Fruit fly (Drosophila melanogaster): ENCODE measurements around the gene CG34367.

Gene CG34367

DNA sequence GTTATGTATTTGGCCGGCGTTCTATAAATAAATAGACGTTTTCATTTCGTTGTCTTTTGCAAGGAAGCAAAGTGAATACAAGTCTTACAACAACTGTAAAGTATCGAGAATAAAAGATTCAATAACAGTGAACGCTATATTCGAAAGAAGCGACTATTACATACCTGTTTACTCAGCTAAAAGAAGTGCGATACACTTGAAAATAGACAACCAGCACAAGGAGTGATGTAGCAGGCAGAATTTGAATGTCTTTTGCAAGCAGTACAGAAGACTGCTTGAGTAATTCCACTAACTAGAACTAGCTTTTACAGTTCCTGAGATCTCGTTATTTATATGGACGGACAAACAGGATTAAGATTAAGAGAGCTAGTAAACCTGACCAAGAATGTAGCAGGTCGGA, 55.4 kb downstream of the CG34367 start (continued):
- TF ChIP-seq sr (GFP tag; IDR thresholded peaks at IDR 0.05) = no peak
- no peak for TF ChIP-seq ewg (GFP tag; optimal IDR thresholded peaks at IDR 0.05)
- no peak for TF ChIP-seq lola (GFP tag; optimal IDR thresholded peaks at IDR 0.05)
- TF ChIP-seq NfI (GFP tag; optimal IDR thresholded peaks at IDR 0.05) = peak; percentile 22
- no peak for TF ChIP-seq Lpt (GFP tag; optimal IDR thresholded peaks at IDR 0.05)
- peak; percentile 9 for TF ChIP-seq phol (tag; optimal IDR thresholded peaks at IDR 0.05)
- TF ChIP-seq cg (GFP tag; optimal IDR thresholded peaks at IDR 0.05) = no peak
- no peak for TF ChIP-seq CG10543 (GFP tag; optimal IDR thresholded peaks at IDR 0.05)
- TF ChIP-seq HLH4C (GFP tag; IDR thresholded peaks at IDR 0.05; ENCODE audit: partially characterized antibody) = peak; percentile 79
- no peak for TF ChIP-seq CG2202 (tag; optimal IDR thresholded peaks at IDR 0.05)
- no peak for TF ChIP-seq CG4404 (GFP tag; IDR thresholded peaks at IDR 0.05)
- TF ChIP-seq CG33557 (GFP tag; optimal IDR thresholded peaks at IDR 0.05) = peak; percentile 10
- peak; percentile 74 for TF ChIP-seq D19B (GFP tag; optimal IDR thresholded peaks at IDR 0.05)
- TF ChIP-seq Xrp1 (GFP tag; IDR thresholded peaks at IDR 0.05) = no peak
- TF ChIP-seq CG8944 (GFP tag; optimal IDR thresholded peaks at IDR 0.05) = no peak
- TF ChIP-seq CG9215 (GFP tag; IDR thresholded peaks at IDR 0.05) = no peak
- no peak for TF ChIP-seq CG18262 (tag; optimal IDR thresholded peaks at IDR 0.05)
- TF ChIP-seq vvl (GFP tag; IDR thresholded peaks at IDR 0.05) = no peak
- peak; percentile 64 for TF ChIP-seq CG13287 (GFP tag; IDR thresholded peaks at IDR 0.05; ENCODE audit: partially characterized antibody)
- TF ChIP-seq Spps (tag; optimal IDR thresholded peaks at IDR 0.05) = no peak
- no peak for TF ChIP-seq CG7987 (GFP tag; optimal IDR thresholded peaks at IDR 0.05)
- no peak for TF ChIP-seq CG6272 (GFP tag; IDR thresholded peaks at IDR 0.05)
- no peak for TF ChIP-seq Doc3 (GFP tag; IDR thresholded peaks at IDR 0.05; ENCODE audit: partially characterized antibody)
- peak; percentile 98 for TF ChIP-seq CG31365 (tag; optimal IDR thresholded peaks at IDR 0.05)
- TF ChIP-seq Side (GFP tag; optimal IDR thresholded peaks at IDR 0.05) = no peak
- no peak for TF ChIP-seq CG10431 (GFP tag; optimal IDR thresholded peaks at IDR 0.05)
- no peak for TF ChIP-seq CG12104 (GFP tag; optimal IDR thresholded peaks at IDR 0.05)
- no peak for TF ChIP-seq CG3726 (GFP tag; IDR thresholded peaks at IDR 0.05)
- TF ChIP-seq CG14667 (GFP tag; IDR thresholded peaks at IDR 0.05) = no peak
- peak in 1 of 2 experiments; percentile 78 for TF ChIP-seq Dfd (GFP tag; optimal IDR thresholded peaks at IDR 0.05)
- TF ChIP-seq CG10959 (GFP tag; IDR thresholded peaks at IDR 0.05) = no peak
- TF ChIP-seq Ravus (GFP tag; IDR thresholded peaks at IDR 0.05) = no peak
- TF ChIP-seq eve (GFP tag; optimal IDR thresholded peaks at IDR 0.05) = no peak
- TF ChIP-seq CG32767 (GFP tag; IDR thresholded peaks at IDR 0.05) = no peak
- peak; percentile 40 for TF ChIP-seq nmo (GFP tag; optimal IDR thresholded peaks at IDR 0.05)
- no peak for TF ChIP-seq CG7745 (tag; optimal IDR thresholded peaks at IDR 0.05)
- no peak for TF ChIP-seq CG13424 (tag; optimal IDR thresholded peaks at IDR 0.05)
- TF ChIP-seq ftz-f1 (GFP tag; optimal IDR thresholded peaks at IDR 0.05) = no peak
- TF ChIP-seq CG13894 (tag; optimal IDR thresholded peaks at IDR 0.05) = no peak
- TF ChIP-seq CG2116 (GFP tag; optimal IDR thresholded peaks at IDR 0.05) = no peak
- peak; percentile 35 for TF ChIP-seq inv (GFP tag; IDR thresholded peaks at IDR 0.05; ENCODE audit: partially characterized antibody)
- TF ChIP-seq CG17186 (GFP tag; optimal IDR thresholded peaks at IDR 0.05) = no peak
- no peak for TF ChIP-seq Dek (tag; optimal IDR thresholded peaks at IDR 0.05)
- TF ChIP-seq maf-S (GFP tag; optimal IDR thresholded peaks at IDR 0.05) = no peak
- no peak for TF ChIP-seq gcm (GFP tag; optimal IDR thresholded peaks at IDR 0.05)
- TF ChIP-seq Xbp1 (GFP tag; optimal IDR thresholded peaks at IDR 0.05) = peak; percentile 1
- TF ChIP-seq kay (GFP tag; optimal IDR thresholded peaks at IDR 0.05) = no peak
- TF ChIP-seq wdn (GFP tag; IDR thresholded peaks at IDR 0.05) = no peak
- TF ChIP-seq knrl (GFP tag; IDR thresholded peaks at IDR 0.05; ENCODE audit: partially characterized antibody) = no peak
- no peak for TF ChIP-seq gcm2 (GFP tag; optimal IDR thresholded peaks at IDR 0.05)
- TF ChIP-seq jumu (GFP tag; optimal IDR thresholded peaks at IDR 0.05) = peak; percentile 26

Data from whole organism, embryonic.